Worm (Caenorhabditis elegans) whole organism, early embryonic: ENCODE data around the gene cest-24.

Experiments
- B0310.2 ChIP-seq: sonication (generic microtip); optimal IDR thresholded peaks from 2 replicates; lab custom pipeline; 2016; ENCODE audit warnings: mild to moderate bottlenecking, missing genetic modification characterization, missing compliant biosample characterization
- ets-7 ChIP-seq: sonication (generic microtip); optimal IDR thresholded peaks from 2 replicates; lab custom pipeline; 2016; ENCODE audit warnings: missing genotype, missing genetic modification characterization, missing compliant biosample characterization

DNA sequence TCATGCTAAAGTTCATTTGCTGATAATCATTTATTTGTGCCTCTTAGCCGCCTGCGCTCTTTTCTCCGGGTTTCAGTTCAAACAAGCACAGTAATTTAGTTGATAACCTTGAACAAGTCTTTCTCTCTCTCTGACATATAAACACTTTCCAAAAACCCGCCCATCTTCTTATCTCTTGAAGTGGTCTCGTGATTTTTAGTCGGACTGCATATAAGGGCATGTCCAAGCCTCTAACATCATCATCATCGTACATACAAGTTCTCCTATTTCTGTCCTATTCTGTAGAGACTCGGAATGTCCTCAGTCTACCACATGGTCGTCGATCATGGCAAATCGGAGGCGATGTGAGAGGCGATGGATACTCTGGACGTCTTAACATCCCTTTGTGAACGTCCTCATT is 40.5 kb upstream of the cest-24 start, which contains the start of gene F31F7.1:
- TF ChIP-seq B0310.2 (tag; lab: Kevin White, UChicago) (no peak), ets-7 (tag; lab: Kevin White, UChicago) (no peak)
